Worm (Caenorhabditis elegans) whole organism, L3 larva: ENCODE measurements around the gene F22B3.5.
A peak's percentile ranks its signal among the peaks of the same experiment; 100 is the strongest.
"Not testable (repeated sequence)": the region's sequence is repeated elsewhere in the genome, so short reads cannot be mapped to it uniquely, and the experiment has no call there.

Experiments
- ZK546.5 ChIP-seq: sonication (generic microtip); optimal IDR thresholded peaks from 2 replicates; lab custom pipeline; 2017; ENCODE audit warnings: missing biosample characterization, missing genetic modification characterization
- ama-1 ChIP-seq: fragments of 150-350 bp; optimal IDR thresholded peaks from 2 replicates; lab custom pipeline; 2018
- ceh-28 ChIP-seq: fragments of 150-350 bp; optimal IDR thresholded peaks from 2 replicates; lab custom pipeline; 2014; ENCODE audit warnings: missing biosample characterization, missing genetic modification reagents, missing genetic modification characterization
- daf-12 ChIP-seq: fragments of 150-350 bp; optimal IDR thresholded peaks from 2 replicates; lab custom pipeline; 2014; ENCODE audit warnings: missing biosample characterization, missing genetic modification reagents, missing genetic modification characterization
- egl-27 ChIP-seq: sonication (generic microtip); optimal IDR thresholded peaks from 4 replicates; lab custom pipeline; 2017; ENCODE audit warnings: missing biosample characterization, missing genetic modification reagents, missing genetic modification characterization
- elt-1 ChIP-seq: fragments of 150-350 bp; optimal IDR thresholded peaks from 2 replicates; lab custom pipeline; 2014; ENCODE audit warnings: missing biosample characterization, missing genetic modification characterization
- elt-2 ChIP-seq: sonication (generic microtip); optimal IDR thresholded peaks from 2 replicates; lab custom pipeline; 2016; ENCODE audit warnings: missing genetic modification reagents, mild to moderate bottlenecking, missing genetic modification characterization, missing compliant biosample characterization
- eor-1 ChIP-seq, 2 experiments: fragments of 150-350 bp; optimal IDR thresholded peaks; 2 replicates each; lab custom pipeline; 2014 to 2018; ENCODE audit warnings: missing biosample characterization in 2 of 2, missing genetic modification characterization in 2 of 2
- fkh-10 ChIP-seq: sonication (generic microtip); optimal IDR thresholded peaks from 2 replicates; lab custom pipeline; 2017; ENCODE audit warnings: missing biosample characterization, missing genetic modification reagents, missing genetic modification characterization
- hmg-11 ChIP-seq: sonication (generic microtip); optimal IDR thresholded peaks from 2 replicates; lab custom pipeline; 2016; ENCODE audit warnings: missing genetic modification characterization, missing compliant biosample characterization
- jun-1 ChIP-seq: fragments of 150-350 bp; optimal IDR thresholded peaks from 2 replicates; lab custom pipeline; 2014; ENCODE audit warnings: missing biosample characterization, missing genetic modification reagents, missing genetic modification characterization
- lin-15B ChIP-seq: fragments of 150-350 bp; optimal IDR thresholded peaks from 2 replicates; lab custom pipeline; 2014; ENCODE audit warnings: missing biosample characterization, missing genetic modification characterization
- lin-39 ChIP-seq: fragments of 150-350 bp; optimal IDR thresholded peaks from 2 replicates; lab custom pipeline; 2018; ENCODE audit warnings: missing biosample characterization, missing genetic modification reagents, missing genetic modification characterization
- lsy-12 ChIP-seq: sonication (generic microtip); optimal IDR thresholded peaks from 2 replicates; lab custom pipeline; 2016; ENCODE audit warnings: mild to moderate bottlenecking, missing genetic modification characterization, missing compliant biosample characterization
- mdl-1 ChIP-seq: fragments of 150-350 bp; optimal IDR thresholded peaks from 2 replicates; lab custom pipeline; 2014; ENCODE audit warnings: missing biosample characterization, missing genetic modification characterization
- nfya-1 ChIP-seq: sonication (generic microtip); optimal IDR thresholded peaks from 2 replicates; lab custom pipeline; 2017; ENCODE audit warnings: missing genetic modification characterization, mild to moderate bottlenecking, missing compliant biosample characterization, antibody characterized with exemption, moderate library complexity; ENCODE audit not compliant: insufficient read depth
- nhr-11 ChIP-seq: fragments of 150-350 bp; optimal IDR thresholded peaks from 2 replicates; lab custom pipeline; 2014; ENCODE audit warnings: missing biosample characterization, missing genetic modification characterization
- nhr-12 ChIP-seq: fragments of 150-350 bp; optimal IDR thresholded peaks from 2 replicates; lab custom pipeline; 2014; ENCODE audit warnings: missing biosample characterization, missing genetic modification characterization
- nhr-23 ChIP-seq: fragments of 150-350 bp; optimal IDR thresholded peaks from 2 replicates; lab custom pipeline; 2014; ENCODE audit warnings: missing biosample characterization, missing genetic modification reagents, missing genetic modification characterization
- nhr-237 ChIP-seq: fragments of 150-350 bp; optimal IDR thresholded peaks from 2 replicates; lab custom pipeline; 2014; ENCODE audit warnings: missing biosample characterization, missing genetic modification characterization
- nhr-25 ChIP-seq: sonication (generic microtip); optimal IDR thresholded peaks from 2 replicates; lab custom pipeline; 2017; ENCODE audit warnings: missing biosample characterization, missing genetic modification characterization
- nhr-28 ChIP-seq: fragments of 150-350 bp; optimal IDR thresholded peaks from 2 replicates; lab custom pipeline; 2014; ENCODE audit warnings: missing biosample characterization, missing genetic modification characterization
- nhr-43 ChIP-seq: sonication (generic microtip); optimal IDR thresholded peaks from 2 replicates; lab custom pipeline; 2016; ENCODE audit warnings: mild to moderate bottlenecking, missing genetic modification characterization, missing compliant biosample characterization; ENCODE audit not compliant: poor library complexity, severe bottlenecking
- nhr-67 ChIP-seq: fragments of 150-350 bp; optimal IDR thresholded peaks from 2 replicates; lab custom pipeline; 2014; ENCODE audit warnings: missing biosample characterization, missing genetic modification characterization
- nhr-76 ChIP-seq: fragments of 150-350 bp; sonication (generic microtip); optimal IDR thresholded peaks from 5 replicates; lab custom pipeline; 2014; ENCODE audit warnings: missing biosample characterization, missing genetic modification characterization
- nhr-77 ChIP-seq: fragments of 150-350 bp; optimal IDR thresholded peaks from 2 replicates; lab custom pipeline; 2014; ENCODE audit warnings: missing biosample characterization, missing genetic modification characterization
- pha-4 ChIP-seq: fragments of 150-350 bp; optimal IDR thresholded peaks from 2 replicates; lab custom pipeline; 2014; ENCODE audit warnings: missing biosample characterization, missing genetic modification reagents, missing genetic modification characterization
- skn-1 ChIP-seq: fragments of 150-350 bp; optimal IDR thresholded peaks from 2 replicates; lab custom pipeline; 2014; ENCODE audit warnings: missing biosample characterization, missing genetic modification characterization
- snpc-4 ChIP-seq: fragments of 150-350 bp; optimal IDR thresholded peaks from 2 replicates; lab custom pipeline; 2014; ENCODE audit warnings: missing biosample characterization, missing genetic modification characterization
- unc-39 ChIP-seq: sonication (generic microtip); optimal IDR thresholded peaks from 4 replicates; lab custom pipeline; 2017; ENCODE audit warnings: missing biosample characterization, missing genetic modification characterization
- unc-62 ChIP-seq: fragments of 150-350 bp; sonication (generic microtip); optimal IDR thresholded peaks from 4 replicates; lab custom pipeline; 2014; ENCODE audit warnings: missing biosample characterization, missing genetic modification reagents, missing genetic modification characterization
- zag-1 ChIP-seq: fragments of 150-350 bp; optimal IDR thresholded peaks from 2 replicates; lab custom pipeline; 2014; ENCODE audit warnings: missing biosample characterization, missing genetic modification characterization
- ztf-11 ChIP-seq: fragments of 150-350 bp; optimal IDR thresholded peaks from 2 replicates; lab custom pipeline; 2014; ENCODE audit warnings: missing biosample characterization, missing genetic modification characterization
- ztf-4 ChIP-seq: fragments of 150-350 bp; optimal IDR thresholded peaks from 2 replicates; lab custom pipeline; 2014; ENCODE audit warnings: missing biosample characterization, missing genetic modification characterization

The F22B3.5 gene

DNA sequence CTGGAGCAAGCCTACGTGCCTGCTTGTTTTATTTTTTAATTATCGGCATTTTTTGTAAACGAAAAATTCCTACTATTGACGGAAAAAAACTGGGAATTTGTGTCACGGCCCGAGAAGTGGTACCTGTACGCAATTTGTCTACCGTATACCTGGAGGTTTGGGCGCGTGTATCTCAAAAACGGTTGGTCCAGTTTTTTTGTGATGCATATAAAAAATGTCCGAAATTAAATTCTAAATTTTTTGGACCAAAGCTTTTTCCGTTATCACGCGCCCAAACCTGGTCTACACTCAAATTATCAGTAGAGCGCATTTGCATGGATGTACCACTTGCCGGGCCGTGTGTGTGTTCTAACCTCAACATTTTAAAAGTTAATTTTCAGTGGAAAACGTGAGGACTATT lies at the start of gene F22B3.5:
Gene F22B3.5, minus strand, starts transcription at position 101 of the 400 bp plus-strand sequence.
- TF ChIP-seq nhr-237, ZK546.5, nhr-12 (tag; lab: Kevin White, UChicago): not testable (repeated sequence)

DNA sequence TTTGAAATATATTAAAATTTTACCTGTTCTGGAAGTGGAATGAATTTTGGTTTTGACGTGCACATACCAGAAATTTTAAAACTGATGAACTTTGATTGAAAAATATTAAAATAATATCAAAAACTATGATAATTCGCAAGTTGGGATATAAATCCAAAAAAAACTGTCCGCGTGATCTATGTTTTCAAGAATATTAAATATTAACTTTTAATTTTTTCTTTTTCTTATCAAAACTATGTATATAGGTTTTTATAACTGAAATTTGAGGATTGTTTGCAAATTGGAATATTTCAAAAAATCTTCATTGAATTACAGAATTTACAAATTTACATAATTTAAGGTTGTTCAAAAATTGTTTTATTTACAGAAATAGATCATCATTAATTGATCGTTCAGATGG lies 48.5 kb upstream of the F22B3.5 start, which contains the start of gene C10C6.3:
Gene C10C6.3, minus strand, starts transcription at position 101 of the 400 bp plus-strand sequence.
- TF ChIP-seq nhr-12 (tag; lab: Kevin White, UChicago) = no peak
- no peak for TF ChIP-seq zag-1 (tag; lab: Kevin White, UChicago)
- TF ChIP-seq fkh-10 = no peak
- no peak for TF ChIP-seq lin-15B (tag; lab: Kevin White, UChicago)
- no peak for TF ChIP-seq skn-1 (tag; lab: Kevin White, UChicago)
- no peak for TF ChIP-seq hmg-11 (tag; lab: Kevin White, UChicago)
- no peak for TF ChIP-seq mdl-1 (tag; lab: Kevin White, UChicago)
- no peak for TF ChIP-seq nhr-28 (tag; lab: Kevin White, UChicago)
- no peak for TF ChIP-seq nhr-76 (tag; lab: Kevin White, UChicago)
- TF ChIP-seq ZK546.5 (tag; lab: Kevin White, UChicago) = no peak
- no peak for TF ChIP-seq unc-62 (GFP tag; lab: Kevin White, UChicago)
- no peak for TF ChIP-seq elt-2 (tag; lab: Kevin White, UChicago)
- no peak for TF ChIP-seq pha-4 (tag; lab: Kevin White, UChicago)
- TF ChIP-seq ztf-4 (tag; lab: Kevin White, UChicago) = no peak
- TF ChIP-seq unc-39 (tag; lab: Kevin White, UChicago) = no peak
- no peak for TF ChIP-seq nhr-25
- TF ChIP-seq nhr-11 = no peak
- TF ChIP-seq nhr-23 (tag; lab: Kevin White, UChicago) = no peak
- TF ChIP-seq nhr-77 (tag; lab: Kevin White, UChicago) = no peak
- TF ChIP-seq, all 47 proteins: peak for 0

ce11 chrIV:11461335-11461734 lies 44.7 kb upstream of the F22B3.5 start:
- TF ChIP-seq nhr-12 (tag; lab: Kevin White, UChicago) (no peak), nhr-11 (no peak), lin-39 (tag; lab: Kevin White, UChicago) (peak; percentile 19)
- TF ChIP-seq, all 47 proteins: peak for 1

DNA sequence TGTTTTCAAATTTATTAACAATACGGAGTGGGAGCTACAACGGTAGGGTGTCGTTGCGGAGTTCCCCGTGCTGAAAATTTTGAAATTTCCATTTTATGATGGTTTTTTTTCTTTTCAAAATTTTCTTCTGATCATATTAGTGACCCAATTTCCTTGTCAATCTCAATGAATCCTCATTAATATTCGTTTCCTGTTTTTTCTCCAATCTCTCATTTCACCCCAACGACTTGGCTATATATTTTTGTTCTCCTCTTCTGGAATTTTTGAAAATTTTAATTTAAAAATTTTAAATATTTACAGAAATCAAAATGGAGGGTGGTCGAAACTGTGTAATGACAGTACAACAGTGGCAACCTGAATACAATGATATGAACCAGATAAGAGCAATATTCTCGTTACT lies 43.1 kb upstream of the F22B3.5 start, which contains the start of gene npr-3:
Gene npr-3, plus strand, starts transcription at position 301 of the 400 bp plus-strand sequence.
- TF ChIP-seq elt-1 (tag; lab: Kevin White, UChicago) (no peak), snpc-4 (tag; lab: Kevin White, UChicago) (no peak), ztf-11 (no peak), nhr-76 (tag; lab: Kevin White, UChicago) (no peak), jun-1 (tag; lab: Kevin White, UChicago) (no peak), lsy-12 (tag; lab: Kevin White, UChicago) (no peak), fkh-10 (no peak), daf-12 (tag; lab: Kevin White, UChicago) (no peak), ama-1 (lab: Kevin White, UChicago) (no peak), ceh-28 (no peak), eor-1 (tag; optimal IDR thresholded peaks at IDR 0.05; lab: Kevin White, UChicago) (no peak), nhr-67 (no peak), egl-27 (tag; lab: Kevin White, UChicago) (no peak)

DNA sequence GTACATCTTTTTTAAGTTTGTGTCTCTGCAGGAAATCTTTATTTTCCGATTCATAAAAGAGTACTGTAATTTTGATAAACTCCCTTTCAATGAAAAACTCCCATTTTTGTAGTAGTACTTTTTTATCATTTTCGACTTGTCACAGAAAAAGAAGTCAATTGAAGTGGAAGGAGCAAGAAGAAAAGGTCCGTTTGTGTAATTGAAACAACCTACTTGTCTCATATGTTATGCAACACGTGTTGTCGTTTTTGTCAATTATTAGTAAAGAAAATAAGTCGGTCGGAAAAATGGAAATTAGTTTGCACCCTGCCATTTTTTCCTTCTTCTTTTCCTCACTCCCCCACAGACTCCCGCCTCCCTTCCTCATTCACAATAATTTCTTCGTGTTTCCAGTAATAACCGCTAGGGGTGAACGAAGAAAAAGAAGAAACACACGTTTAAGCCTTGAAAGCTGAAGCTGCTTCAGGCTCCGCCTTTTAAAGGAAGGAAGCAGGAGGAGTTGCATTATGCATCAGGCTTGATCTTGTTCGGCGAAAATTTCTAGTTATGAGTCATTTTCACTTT lies 42.2 kb upstream of the F22B3.5 start:
- TF ChIP-seq nfya-1 (peak; percentile 13), unc-62 (GFP tag; lab: Kevin White, UChicago) (no peak), nhr-43 (tag; lab: Kevin White, UChicago) (no peak), skn-1 (tag; lab: Kevin White, UChicago) (no peak)
- TF ChIP-seq, all 47 proteins: peak for 1
